Fruit fly (Drosophila melanogaster) whole organism, embryonic: ENCODE results near the gene gry.

Experiments
- CG12299 ChIP-seq: fragments of 200-800 bp; sonication (Bioruptor generic); optimal IDR thresholded peaks from 2 replicates; lab custom pipeline; 2018; ENCODE audit warnings: missing biosample characterization, mild to moderate bottlenecking, missing genetic modification characterization
- CG1529 ChIP-seq: fragments of 200-800 bp; sonication (Bioruptor generic); optimal IDR thresholded peaks from 3 replicates; lab custom pipeline; 2018; ENCODE audit warnings: missing biosample characterization, missing genetic modification characterization
- CG16813 ChIP-seq: fragments of 200-800 bp; sonication (Bioruptor generic); IDR thresholded peaks from 3 replicates; pipeline ENCODE4 v1.3.6; 2022; ENCODE audit warnings: missing biosample characterization, missing genetic modification characterization; ENCODE audit not compliant: partially characterized antibody
- CG17568 ChIP-seq: fragments of 200-800 bp; sonication (Bioruptor generic); optimal IDR thresholded peaks from 2 replicates; lab custom pipeline; 2018; ENCODE audit warnings: missing biosample characterization, mild to moderate bottlenecking, missing genetic modification characterization, moderate library complexity
- CG2116 ChIP-seq: fragments of 200-800 bp; sonication (Bioruptor generic); optimal IDR thresholded peaks from 3 replicates; lab custom pipeline; 2018; ENCODE audit warnings: missing biosample characterization, mild to moderate bottlenecking, missing genetic modification characterization
- CG2199 ChIP-seq: fragments of 200-800 bp; sonication (Bioruptor generic); IDR thresholded peaks from 3 replicates; pipeline ENCODE4 v1.3.6; 2022; ENCODE audit warnings: missing biosample characterization, missing genetic modification characterization
- CG30431 ChIP-seq: fragments of 200-800 bp; sonication (Bioruptor generic); optimal IDR thresholded peaks from 2 replicates; lab custom pipeline; 2017; ENCODE audit warnings: missing biosample characterization, missing genetic modification characterization
- CG3163 ChIP-seq: fragments of 200-800 bp; sonication (Bioruptor generic); optimal IDR thresholded peaks from 3 replicates; lab custom pipeline; 2016; ENCODE audit warnings: missing biosample characterization, missing genetic modification characterization
- CG3281 ChIP-seq: fragments of 200-800 bp; sonication (Bioruptor generic); optimal IDR thresholded peaks from 3 replicates; lab custom pipeline; 2017; ENCODE audit warnings: missing biosample characterization, mild to moderate bottlenecking, missing genetic modification characterization
- CG3726 ChIP-seq: fragments of 200-800 bp; sonication (Bioruptor generic); IDR thresholded peaks from 3 replicates; pipeline ENCODE4, ENCODE4 v1.3.6; 2022; ENCODE audit warnings: missing biosample characterization, missing genetic modification characterization
- CG3838 ChIP-seq: fragments of 200-800 bp; sonication (Bioruptor generic); optimal IDR thresholded peaks from 3 replicates; lab custom pipeline; 2016; ENCODE audit warnings: missing biosample characterization, missing genetic modification characterization
- CG4282 ChIP-seq: fragments of 200-800 bp; sonication (Bioruptor generic); optimal IDR thresholded peaks from 2 replicates; lab custom pipeline; 2016; ENCODE audit warnings: missing biosample characterization, missing genetic modification characterization
- CG4360 ChIP-seq: fragments of 200-800 bp; sonication (Bioruptor generic); IDR thresholded peaks from 2 replicates; pipeline ENCODE4 v1.3.6; 2022; ENCODE audit warnings: missing biosample characterization, missing genetic modification characterization
- CG6175 ChIP-seq: fragments of 200-800 bp; sonication (Bioruptor generic); IDR thresholded peaks from 3 replicates; pipeline ENCODE4 v1.3.6; 2022; ENCODE audit warnings: missing biosample characterization, missing genetic modification characterization
- CG7357 ChIP-seq: fragments of 200-800 bp; sonication (Bioruptor generic); IDR thresholded peaks from 3 replicates; pipeline ENCODE4 v1.3.6; 2022; ENCODE audit warnings: missing biosample characterization, missing genetic modification characterization
- CG7928 ChIP-seq: fragments of 200-800 bp; sonication (Bioruptor generic); optimal IDR thresholded peaks from 2 replicates; lab custom pipeline; 2017; ENCODE audit warnings: missing biosample characterization, mild to moderate bottlenecking, missing genetic modification characterization
- CG7963 ChIP-seq: fragments of 200-800 bp; sonication (Bioruptor generic); IDR thresholded peaks from 3 replicates; pipeline ENCODE4 v1.3.6; 2022; ENCODE audit warnings: missing biosample characterization, missing genetic modification characterization; ENCODE audit not compliant: partially characterized antibody
- CG8290 ChIP-seq, 3 experiments: fragments of 200-800 bp; sonication (Bioruptor generic); optimal IDR thresholded peaks; 2 replicates each; lab custom pipeline; 2016 to 2019; ENCODE audit warnings: missing biosample characterization in 3 of 3, missing genetic modification characterization in 3 of 3, mild to moderate bottlenecking in 2 of 3, moderate library complexity in 1 of 3
- CrebB ChIP-seq: fragments of 200-800 bp; sonication (Bioruptor generic); optimal IDR thresholded peaks from 3 replicates; lab custom pipeline; 2018; ENCODE audit warnings: missing biosample characterization, mild to moderate bottlenecking, missing genetic modification characterization
- Doc3 ChIP-seq: fragments of 200-800 bp; sonication (Bioruptor generic); IDR thresholded peaks from 3 replicates; pipeline ENCODE4 v1.3.6; 2022; ENCODE audit warnings: missing biosample characterization, missing genetic modification characterization; ENCODE audit not compliant: partially characterized antibody
- Fer2 ChIP-seq: fragments of 200-800 bp; sonication (Bioruptor generic); optimal IDR thresholded peaks from 2 replicates; lab custom pipeline; 2018; ENCODE audit warnings: missing biosample characterization, mild to moderate bottlenecking, missing genetic modification characterization, moderate library complexity
- GATAe ChIP-seq: fragments of 200-800 bp; sonication (Bioruptor generic); conservative IDR thresholded peaks from 2 replicates; pipeline ENCODE4 v1.3.6; 2022; ENCODE audit warnings: missing biosample characterization, missing genetic modification characterization
- HmgD ChIP-seq: fragments of 200-800 bp; sonication (Bioruptor generic); optimal IDR thresholded peaks from 3 replicates; lab custom pipeline; 2016; ENCODE audit warnings: missing biosample characterization, missing genetic modification characterization
- Kr ChIP-seq: fragments of 200-800 bp; sonication (Bioruptor generic); optimal IDR thresholded peaks from 2 replicates; lab custom pipeline; 2017; ENCODE audit warnings: missing biosample characterization, mild to moderate bottlenecking, missing genetic modification characterization
- Meics ChIP-seq: fragments of 200-800 bp; sonication (Bioruptor generic); optimal IDR thresholded peaks from 2 replicates; lab custom pipeline; 2017; ENCODE audit warnings: missing biosample characterization, mild to moderate bottlenecking, missing genetic modification characterization
- Nf-YB ChIP-seq: fragments of 200-800 bp; sonication (Bioruptor generic); optimal IDR thresholded peaks from 3 replicates; lab custom pipeline; 2019; ENCODE audit warnings: missing biosample characterization, mild to moderate bottlenecking, missing genetic modification characterization, moderate library complexity
- Sry-β ChIP-seq: fragments of 200-800 bp; sonication (Bioruptor generic); optimal IDR thresholded peaks from 2 replicates; lab custom pipeline; 2018; ENCODE audit warnings: missing biosample characterization, mild to moderate bottlenecking, missing genetic modification characterization, moderate library complexity
- Tbp ChIP-seq: fragments of >200 bp; optimal IDR thresholded peaks from 2 replicates; lab custom pipeline; 2018; ENCODE audit warnings: missing biosample characterization, missing genetic modification characterization
- al ChIP-seq: fragments of 200-800 bp; sonication (Bioruptor generic); IDR thresholded peaks from 2 replicates; pipeline ENCODE4 v1.3.6; 2022; ENCODE audit warnings: missing biosample characterization, missing genetic modification characterization
- bbx ChIP-seq: fragments of 200-800 bp; sonication (Bioruptor generic); IDR thresholded peaks from 2 replicates; pipeline ENCODE4 v1.3.6; 2022; ENCODE audit warnings: missing biosample characterization, missing genetic modification characterization; ENCODE audit not compliant: partially characterized antibody
- cwo ChIP-seq: fragments of 200-800 bp; sonication (Bioruptor generic); optimal IDR thresholded peaks from 3 replicates; lab custom pipeline; 2017; ENCODE audit warnings: missing biosample characterization, missing genetic modification characterization, mild to moderate bottlenecking, moderate library complexity, missing genetic modification reagents
- dati ChIP-seq: fragments of 200-800 bp; sonication (Bioruptor generic); IDR thresholded peaks from 2 replicates; pipeline ENCODE4 v1.3.6; 2022; ENCODE audit warnings: missing biosample characterization, missing genetic modification characterization
- dm ChIP-seq: fragments of 200-800 bp; sonication (Bioruptor generic); optimal IDR thresholded peaks from 3 replicates; lab custom pipeline; 2016; ENCODE audit warnings: missing biosample characterization, missing genetic modification characterization
- klu ChIP-seq: fragments of 200-800 bp; sonication (Bioruptor generic); IDR thresholded peaks from 2 replicates; pipeline ENCODE4 v1.3.6; 2022; ENCODE audit warnings: missing biosample characterization, missing genetic modification characterization
- kni ChIP-seq: fragments of 200-800 bp; sonication (Bioruptor generic); optimal IDR thresholded peaks from 3 replicates; lab custom pipeline; 2017; ENCODE audit warnings: mild to moderate bottlenecking, missing biosample characterization, missing genetic modification reagents, missing genetic modification characterization
- lilli ChIP-seq: fragments of 200-800 bp; sonication (Bioruptor generic); optimal IDR thresholded peaks from 3 replicates; lab custom pipeline; 2016; ENCODE audit warnings: missing biosample characterization, missing genetic modification characterization
- onecut ChIP-seq: fragments of 200-800 bp; sonication (Bioruptor generic); IDR thresholded peaks from 2 replicates; pipeline ENCODE4 v1.3.6; 2022; ENCODE audit warnings: missing biosample characterization, missing genetic modification characterization
- pan ChIP-seq, 4 experiments: fragments of >200 bp in 3 of 4; fragments of 200-800 bp in 1 of 4; sonication (Bioruptor generic) in 1 of 4; optimal IDR thresholded peaks in 3 of 4; IDR thresholded peaks in 1 of 4; 2 replicates each; pipeline versions ENCODE4 v1.3.6 to Lab custom; 2017 to 2022; ENCODE audit warnings: missing biosample characterization in 2 of 4, missing genetic modification characterization in 2 of 4, mixed read lengths in 1 of 4
- ro ChIP-seq: fragments of 200-800 bp; sonication (Bioruptor generic); IDR thresholded peaks from 2 replicates; pipeline ENCODE4 v1.3.6; 2022; ENCODE audit warnings: missing biosample characterization, missing genetic modification characterization
- sima ChIP-seq: fragments of 200-800 bp; sonication (Bioruptor generic); optimal IDR thresholded peaks from 2 replicates; lab custom pipeline; 2016; ENCODE audit warnings: missing biosample characterization, missing genetic modification characterization
- sisA ChIP-seq: fragments of 200-800 bp; sonication (Bioruptor generic); IDR thresholded peaks from 2 replicates; pipeline ENCODE4 v1.3.6; 2022; ENCODE audit warnings: missing biosample characterization, missing genetic modification characterization
- ssp ChIP-seq: fragments of 200-800 bp; sonication (Bioruptor generic); IDR thresholded peaks from 2 replicates; pipeline ENCODE4 v1.3.6; 2022; ENCODE audit warnings: missing biosample characterization, missing genetic modification characterization
- tll ChIP-seq, 2 experiments: fragments of 200-800 bp in 1 of 2; fragments of >200 bp in 1 of 2; sonication (Bioruptor generic) in 1 of 2; optimal IDR thresholded peaks; 2 replicates each; lab custom pipeline; 2017 to 2019; ENCODE audit warnings: missing biosample characterization in 2 of 2, missing genetic modification characterization in 2 of 2, mild to moderate bottlenecking in 1 of 2, moderate library complexity in 1 of 2
- unc-4 ChIP-seq: fragments of 200-800 bp; sonication (Bioruptor generic); IDR thresholded peaks from 2 replicates; pipeline ENCODE4 v1.3.6; 2022; ENCODE audit warnings: missing biosample characterization, missing genetic modification characterization; ENCODE audit not compliant: partially characterized antibody
- vnd ChIP-seq: fragments of 200-800 bp; sonication (Bioruptor generic); IDR thresholded peaks from 3 replicates; pipeline ENCODE4 v1.3.6; 2022; ENCODE audit warnings: missing biosample characterization, missing genetic modification characterization; ENCODE audit not compliant: partially characterized antibody
- vvl ChIP-seq: fragments of 200-800 bp; sonication (Bioruptor generic); IDR thresholded peaks from 2 replicates; pipeline ENCODE4 v1.3.6; 2022; ENCODE audit warnings: missing biosample characterization, missing genetic modification characterization
- zen2 ChIP-seq: fragments of 200-800 bp; sonication (Bioruptor generic); IDR thresholded peaks from 3 replicates; pipeline ENCODE4 v1.3.6; 2022; ENCODE audit warnings: missing biosample characterization, missing genetic modification characterization; ENCODE audit not compliant: partially characterized antibody

Gene gry

dm6 chr3L:3224740-3225719 lies 26.1 kb downstream of the gry start, which contains the start of gene Larp4B (continued):
- TF ChIP-seq CG7357 (0 out of 3 replicates have a peak, but pooled peaks have one; percentile 21), CG12299 (tag; lab: Kevin White, UChicago) (no peak), unc-4 (GFP tag; lab: Robert Waterston, UW) (peak; percentile 66), cwo (GFP tag; lab: Kevin White, UChicago) (no peak), ssp (GFP tag; lab: Robert Waterston, UW) (no peak), CG30431 (GFP tag; lab: Kevin White, UChicago) (no peak), CG8290 (GFP tag; optimal IDR thresholded peaks at IDR 0.05; lab: Kevin White, UChicago) (peak; percentile 4), CG8290 (tag; optimal IDR thresholded peaks at IDR 0.05; lab: Kevin White, UChicago) (no peak), CG2199 (0 out of 3 replicates have a peak, but pooled peaks have one; percentile 17), CG2116 (GFP tag; lab: Kevin White, UChicago) (peak; percentile 98), CG17568 (no peak), kni (GFP tag; lab: Kevin White, UChicago) (no peak), GATAe (no peak), ro (no peak), CG4360 (GFP tag; lab: Robert Waterston, UW) (peak; percentile 18; the same call in 1 of the 2 replicates), CG3281 (GFP tag; lab: Kevin White, UChicago) (peak; percentile 33), dm (peak; percentile 80), CG16813 (GFP tag; lab: Robert Waterston, UW) (peak; percentile 72), CG3163 (peak; percentile 1), sima (GFP tag; lab: Kevin White, UChicago) (no peak), Meics (GFP tag; lab: Kevin White, UChicago) (peak; percentile 7), vvl (GFP tag; lab: Robert Waterston, UW) (peak; percentile 84), CG1529 (GFP tag; lab: Kevin White, UChicago) (no peak), HmgD (GFP tag; lab: Kevin White, UChicago) (peak; percentile 35), CG4282 (GFP tag; lab: Kevin White, UChicago) (no peak), Fer2 (no peak), Sry-β (GFP tag; lab: Kevin White, UChicago) (no peak), Nf-YB (GFP tag; lab: Kevin White, UChicago) (no peak), pan (optimal IDR thresholded peaks at IDR 0.05; lab: Kevin White, UChicago) (no peak), pan (GFP tag; optimal IDR thresholded peaks at IDR 0.05 in 1 of 2, IDR thresholded peaks at IDR 0.05 in 1 of 2) (no peak), zen2 (0 out of 3 replicates have a peak, but pooled peaks have one; percentile 39), sisA (no peak), onecut (GFP tag; lab: Robert Waterston, UW) (no peak), vnd (GFP tag; lab: Robert Waterston, UW) (peak; percentile 71), tll (GFP tag; optimal IDR thresholded peaks at IDR 0.05; lab: Kevin White, UChicago) (no peak), al (GFP tag; lab: Robert Waterston, UW) (no peak), CG3726 (GFP tag; lab: Robert Waterston, UW) (no peak), Tbp (GFP tag; lab: Kevin White, UChicago) (no peak), CG7963 (no peak), klu (no peak), CG6175 (GFP tag; lab: Robert Waterston, UW) (no peak), bbx (GFP tag; lab: Robert Waterston, UW) (peak; percentile 57), Kr (no peak), dati (GFP tag; lab: Robert Waterston, UW) (no peak), Doc3 (GFP tag; lab: Robert Waterston, UW) (peak; percentile 77), CG7928 (GFP tag; lab: Kevin White, UChicago) (peak; percentile 41), CrebB (no peak), CG3838 (no peak), lilli (GFP tag; lab: Kevin White, UChicago) (peak; percentile 53)
